Worm (Caenorhabditis elegans): ENCODE data around the gene ZC239.15.
A peak's percentile ranks its signal among the peaks of the same experiment; 100 is the strongest.

ce11 chrII:3267815-3268214 lies 43.3 kb upstream of the ZC239.15 start:
- TF ChIP-seq snpc-4 (tag; optimal IDR thresholded peaks at IDR 0.05) (no peak), ceh-44 (GFP tag; IDR thresholded peaks at IDR 0.05) (0 out of 2 replicates have a peak, but pooled peaks have one; percentile 22), ztf-11 (tag; optimal IDR thresholded peaks at IDR 0.05) (no peak), nhr-77 (tag; optimal IDR thresholded peaks at IDR 0.05) (no peak), D1046.2 (GFP tag; IDR thresholded peaks at IDR 0.05) (no peak), ceh-20 (GFP tag; IDR thresholded peaks at IDR 0.05) (no peak), daf-16 (GFP tag; optimal IDR thresholded peaks at IDR 0.05) (peak in 1 of 2 experiments; percentile 21), daf-16 (tag; optimal IDR thresholded peaks at IDR 0.05) (no peak), duxl-1 (tag; optimal IDR thresholded peaks at IDR 0.05; ENCODE audit: poor library complexity) (peak; percentile 61), lin-39 (tag; optimal IDR thresholded peaks at IDR 0.05) (no peak), fos-1 (tag; optimal IDR thresholded peaks at IDR 0.05) (no peak), unc-62 (GFP tag; optimal IDR thresholded peaks at IDR 0.05 in 1 of 2) (no peak), unc-62 (tag; optimal IDR thresholded peaks at IDR 0.05) (no peak)

All from whole organism, L4 larva.